Worm (Caenorhabditis elegans) whole organism, L1 larva: Measurements from ENCODE around the gene C07A12.18.

Experiments used
- C16A3.4 ChIP-seq: fragments of 150-350 bp; optimal IDR thresholded peaks from 2 replicates; lab custom pipeline; 2014; ENCODE audit warnings: missing biosample characterization, missing genetic modification characterization
- aha-1 ChIP-seq: fragments of 150-350 bp; optimal IDR thresholded peaks from 2 replicates; lab custom pipeline; 2014; ENCODE audit warnings: missing biosample characterization, missing genetic modification characterization
- blmp-1 ChIP-seq: fragments of 150-350 bp; optimal IDR thresholded peaks from 2 replicates; lab custom pipeline; 2014; ENCODE audit warnings: missing biosample characterization, missing genetic modification characterization
- ceh-82 ChIP-seq, 3 experiments: fragments of 150-350 bp in 1 of 3; sonication (generic microtip) in 2 of 3; optimal IDR thresholded peaks; 2 replicates each; lab custom pipeline; 2014 to 2017; ENCODE audit warnings: missing biosample characterization in 3 of 3, missing genetic modification characterization in 3 of 3
- dpl-1 ChIP-seq, 3 experiments: fragments of 150-350 bp in 2 of 3; sonication (generic microtip) in 1 of 3; optimal IDR thresholded peaks; 2 replicates each; lab custom pipeline; 2014 to 2017; ENCODE audit warnings: missing biosample characterization in 3 of 3, missing genetic modification characterization in 3 of 3, missing genetic modification reagents in 3 of 3
- efl-1 ChIP-seq, 4 experiments: fragments of 150-350 bp; optimal IDR thresholded peaks in 3 of 4; peaks in 1 of 4; 1 replicate in 1 of 4; 2 replicates in 3 of 4; lab custom pipeline; 2014; ENCODE audit warnings: missing biosample characterization in 2 of 4, missing genetic modification characterization in 2 of 4, missing genetic modification reagents in 2 of 4
- egl-13 ChIP-seq: sonication (generic microtip); optimal IDR thresholded peaks from 2 replicates; lab custom pipeline; 2016; ENCODE audit warnings: missing genotype, missing genetic modification reagents, missing genetic modification characterization, missing compliant biosample characterization
- egl-27 ChIP-seq, 2 experiments: fragments of 150-350 bp in 1 of 2; sonication (generic microtip); optimal IDR thresholded peaks; 3 replicates each; lab custom pipeline; 2017 to 2018; ENCODE audit warnings: missing biosample characterization in 2 of 2, missing genetic modification characterization in 2 of 2, missing genetic modification reagents in 2 of 2
- elt-2 ChIP-seq: sonication (generic microtip); optimal IDR thresholded peaks from 2 replicates; lab custom pipeline; 2016; ENCODE audit warnings: missing genetic modification characterization, mild to moderate bottlenecking, inconsistent platforms, missing compliant biosample characterization, missing genetic modification reagents
- elt-3 ChIP-seq, 6 experiments: fragments of 150-350 bp in 1 of 6; sonication (generic microtip); optimal IDR thresholded peaks; 2 replicates each; lab custom pipeline; 2017 to 2018; ENCODE audit warnings: missing biosample characterization in 6 of 6, missing genetic modification characterization in 6 of 6, inconsistent platforms in 1 of 6
- fkh-10 ChIP-seq: sonication (generic microtip); optimal IDR thresholded peaks from 2 replicates; lab custom pipeline; 2017; ENCODE audit warnings: missing biosample characterization, missing genetic modification reagents, missing genetic modification characterization
- fkh-8 ChIP-seq: sonication (generic microtip); optimal IDR thresholded peaks from 2 replicates; lab custom pipeline; 2016; ENCODE audit warnings: mild to moderate bottlenecking, missing genetic modification characterization, missing compliant biosample characterization
- grh-1 ChIP-seq: fragments of 200-800 bp; sonication (Bioruptor generic); IDR thresholded peaks from 2 replicates; pipeline ENCODE4 v1.3.6; 2022; ENCODE audit warnings: missing genetic modification reagents, missing genetic modification characterization, missing compliant biosample characterization
- hlh-17 ChIP-seq: fragments of 200-800 bp; sonication (Bioruptor generic); optimal IDR thresholded peaks from 2 replicates; lab custom pipeline; 2018; ENCODE audit warnings: missing genetic modification characterization, mild to moderate bottlenecking, missing compliant biosample characterization, moderate library complexity, borderline replicate concordance
- hlh-4 ChIP-seq: sonication (generic microtip); optimal IDR thresholded peaks from 2 replicates; lab custom pipeline; 2016; ENCODE audit warnings: mild to moderate bottlenecking, missing genetic modification characterization, missing compliant biosample characterization
- hpl-2 ChIP-seq: fragments of 150-350 bp; optimal IDR thresholded peaks from 2 replicates; lab custom pipeline; 2014; ENCODE audit warnings: missing biosample characterization, missing genetic modification reagents, missing genetic modification characterization
- lin-14 ChIP-seq: fragments of 200-800 bp; sonication (Bioruptor generic); optimal IDR thresholded peaks from 2 replicates; lab custom pipeline; 2018; ENCODE audit warnings: mild to moderate bottlenecking, missing genetic modification characterization, moderate library complexity, missing compliant biosample characterization
- lin-35 ChIP-seq, 2 experiments: fragments of 150-350 bp; optimal IDR thresholded peaks; 2 replicates each; lab custom pipeline; 2014; ENCODE audit warnings: missing biosample characterization in 2 of 2, missing genetic modification characterization in 2 of 2, missing genetic modification reagents in 2 of 2
- lsy-2 ChIP-seq, 2 experiments: fragments of 150-350 bp; optimal IDR thresholded peaks; 2 replicates each; lab custom pipeline; 2014; ENCODE audit warnings: missing biosample characterization in 2 of 2, missing genetic modification characterization in 2 of 2
- mab-9 ChIP-seq: fragments of 200-800 bp; sonication (Bioruptor generic); IDR thresholded peaks from 2 replicates; pipeline ENCODE4 v1.3.6; 2022; ENCODE audit warnings: missing genetic modification reagents, missing genetic modification characterization, missing compliant biosample characterization
- mdl-1 ChIP-seq, 2 experiments: fragments of 150-350 bp; optimal IDR thresholded peaks; 2 replicates each; lab custom pipeline; 2014 to 2017; ENCODE audit warnings: missing biosample characterization in 2 of 2, missing genetic modification characterization in 2 of 2, inconsistent platforms in 1 of 2
- nhr-12 ChIP-seq: sonication (generic microtip); optimal IDR thresholded peaks from 2 replicates; lab custom pipeline; 2017; ENCODE audit warnings: missing biosample characterization, missing genetic modification characterization
- nhr-20 ChIP-seq: sonication (generic microtip); optimal IDR thresholded peaks from 2 replicates; lab custom pipeline; 2016; ENCODE audit warnings: mild to moderate bottlenecking, missing genetic modification characterization, missing compliant biosample characterization
- nhr-237 ChIP-seq: fragments of 150-350 bp; optimal IDR thresholded peaks from 2 replicates; lab custom pipeline; 2014; ENCODE audit warnings: missing biosample characterization, missing genetic modification characterization
- nhr-71 ChIP-seq: sonication (generic microtip); optimal IDR thresholded peaks from 2 replicates; lab custom pipeline; 2016; ENCODE audit warnings: mild to moderate bottlenecking, missing genetic modification characterization, moderate library complexity, missing compliant biosample characterization
- nhr-76 ChIP-seq: sonication (generic microtip); optimal IDR thresholded peaks from 2 replicates; lab custom pipeline; 2017; ENCODE audit warnings: missing biosample characterization, missing genetic modification characterization
- nhr-77 ChIP-seq: fragments of 150-350 bp; optimal IDR thresholded peaks from 2 replicates; lab custom pipeline; 2014; ENCODE audit warnings: missing biosample characterization, missing genetic modification characterization
- nhr-85 ChIP-seq: sonication (generic microtip); peaks from one replicate; lab custom pipeline; 2016; ENCODE audit warnings: missing genetic modification characterization, inconsistent platforms, missing compliant biosample characterization
- nhr-90 ChIP-seq: sonication (generic microtip); optimal IDR thresholded peaks from 2 replicates; lab custom pipeline; 2016; ENCODE audit warnings: mild to moderate bottlenecking, missing genetic modification characterization, missing compliant biosample characterization; ENCODE audit not compliant: poor library complexity
- pax-3 ChIP-seq: fragments of 200-800 bp; sonication (Bioruptor generic); optimal IDR thresholded peaks from 2 replicates; lab custom pipeline; 2018; ENCODE audit warnings: mild to moderate bottlenecking, missing genetic modification characterization, moderate library complexity, missing compliant biosample characterization
- rnt-1 ChIP-seq: sonication (generic microtip); optimal IDR thresholded peaks from 2 replicates; lab custom pipeline; 2016; ENCODE audit warnings: mild to moderate bottlenecking, missing genetic modification characterization, moderate library complexity, missing compliant biosample characterization
- snpc-4 ChIP-seq: fragments of 150-350 bp; optimal IDR thresholded peaks from 2 replicates; lab custom pipeline; 2014; ENCODE audit warnings: missing biosample characterization, missing genetic modification characterization
- snu-23 ChIP-seq: sonication (generic microtip); optimal IDR thresholded peaks from 2 replicates; lab custom pipeline; 2016; ENCODE audit warnings: missing genetic modification characterization, missing compliant biosample characterization
- sup-37 ChIP-seq: fragments of 200-800 bp; sonication (Bioruptor generic); optimal IDR thresholded peaks from 2 replicates; lab custom pipeline; 2018; ENCODE audit warnings: mild to moderate bottlenecking, missing genetic modification characterization, missing compliant biosample characterization
- unc-130 ChIP-seq: fragments of 150-350 bp; optimal IDR thresholded peaks from 2 replicates; lab custom pipeline; 2017; ENCODE audit warnings: missing biosample characterization, missing genetic modification characterization, inconsistent platforms
- unc-30 ChIP-seq: sonication (generic microtip); optimal IDR thresholded peaks from 2 replicates; lab custom pipeline; 2017; ENCODE audit warnings: missing biosample characterization, missing genetic modification characterization
- unc-62 ChIP-seq: fragments of 150-350 bp; optimal IDR thresholded peaks from 2 replicates; lab custom pipeline; 2014; ENCODE audit warnings: missing biosample characterization, missing genetic modification reagents, missing genetic modification characterization
- unc-98 ChIP-seq: fragments of 200-800 bp; sonication (Bioruptor generic); IDR thresholded peaks from 2 replicates; pipeline ENCODE4 v1.3.6; 2022; ENCODE audit warnings: missing genetic modification characterization, missing compliant biosample characterization
- vab-15 ChIP-seq: sonication (generic microtip); optimal IDR thresholded peaks from 2 replicates; lab custom pipeline; 2017; ENCODE audit warnings: missing genotype, mild to moderate bottlenecking, missing genetic modification characterization, missing compliant biosample characterization

The C07A12.18 gene

DNA sequence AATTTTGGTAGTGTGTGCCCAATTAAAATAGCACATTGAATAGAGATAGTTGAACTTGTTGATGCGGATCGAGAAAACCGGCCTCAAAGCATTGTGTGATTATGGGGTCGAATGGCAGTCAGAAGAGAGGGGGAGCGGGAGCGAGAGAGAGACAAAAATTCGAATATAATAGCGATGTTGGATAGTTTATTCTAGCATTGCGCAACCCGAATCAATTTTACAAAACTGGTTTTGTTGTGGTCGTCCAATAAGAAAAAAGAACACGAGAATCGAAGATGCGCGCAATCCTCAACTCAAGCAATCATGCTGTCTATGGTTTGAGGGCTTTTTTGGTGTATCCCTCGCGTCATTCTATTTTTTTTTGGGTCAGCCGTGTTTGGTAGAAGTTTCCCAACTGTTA lies 3.8 kb upstream of the C07A12.18 start:
- peak; percentile 32 for TF ChIP-seq blmp-1
- TF ChIP-seq mdl-1 (tag; optimal IDR thresholded peaks at IDR 0.05; lab: Kevin White, UChicago), result peak in 1 of 2 experiments; percentile 11
- TF ChIP-seq grh-1, result peak; percentile 87
- no peak for TF ChIP-seq efl-1 (optimal IDR thresholded peaks at IDR 0.05; lab: Kevin White, UChicago)
- TF ChIP-seq efl-1 (GFP tag; optimal IDR thresholded peaks at IDR 0.05 in 1 of 2; lab: Kevin White, UChicago), result peak in 1 of 2 experiments; percentile 32
- TF ChIP-seq lin-35 (GFP tag; optimal IDR thresholded peaks at IDR 0.05; lab: Kevin White, UChicago), result peak in 1 of 2 experiments; percentile 40
- peak; percentile 27 for TF ChIP-seq nhr-71 (tag; lab: Kevin White, UChicago)
- peak; percentile 17 for TF ChIP-seq snu-23 (GFP tag; lab: Kevin White, UChicago)
- TF ChIP-seq unc-62 (GFP tag; lab: Kevin White, UChicago), result no peak
- no peak for TF ChIP-seq ceh-82 (tag; optimal IDR thresholded peaks at IDR 0.05; lab: Kevin White, UChicago)
- TF ChIP-seq nhr-85 (tag; lab: Kevin White, UChicago), result peak; percentile 88
- TF ChIP-seq elt-2 (tag; lab: Kevin White, UChicago), result no peak
- no peak for TF ChIP-seq egl-13 (tag; lab: Kevin White, UChicago)
- TF ChIP-seq hlh-4 (tag; lab: Kevin White, UChicago), result no peak
- TF ChIP-seq lsy-2 (tag; optimal IDR thresholded peaks at IDR 0.05; lab: Kevin White, UChicago), result peak in 1 of 2 experiments; percentile 13
- TF ChIP-seq lin-14 (GFP tag; lab: Kevin White, UChicago), result peak; percentile 72
- TF ChIP-seq, all 84 proteins: peak for 10

ce11 chrX:4553033-4553432 lies 3.3 kb upstream of the C07A12.18 start:
- TF ChIP-seq nhr-71 (tag; lab: Kevin White, UChicago) (no peak), hpl-2 (GFP tag; lab: Kevin White, UChicago) (no peak), nhr-77 (tag; lab: Kevin White, UChicago) (no peak), unc-98 (GFP tag; lab: Robert Waterston, UW) (no peak), aha-1 (tag; lab: Kevin White, UChicago) (no peak), elt-2 (tag; lab: Kevin White, UChicago) (no peak), dpl-1 (GFP tag; optimal IDR thresholded peaks at IDR 0.05; lab: Kevin White, UChicago) (no peak), fkh-10 (no peak)

DNA sequence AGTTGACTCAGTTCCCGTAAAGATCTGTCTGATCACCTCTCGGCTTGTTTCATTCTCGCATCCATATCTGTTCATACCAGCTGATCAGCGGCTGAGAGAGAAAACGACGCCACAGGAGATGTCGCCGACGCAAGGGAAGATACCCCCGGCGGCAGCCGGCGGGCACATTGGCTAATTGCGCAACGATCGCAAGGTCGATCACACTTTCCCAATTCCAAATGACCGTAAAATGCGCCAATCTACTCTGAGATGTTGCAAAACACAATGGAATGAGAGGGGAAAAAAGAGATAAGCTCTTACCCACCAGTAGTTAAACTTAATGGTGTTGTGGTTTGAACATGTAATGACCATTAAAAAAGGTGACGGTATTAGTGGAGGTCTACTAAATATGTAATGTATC lies 1.3 kb upstream of the C07A12.18 start:
- TF ChIP-seq elt-3 (tag; optimal IDR thresholded peaks at IDR 0.05; lab: Kevin White, UChicago) (peak; percentile 6 to 74 (median 33)), mdl-1 (tag; optimal IDR thresholded peaks at IDR 0.05; lab: Kevin White, UChicago) (peak in 1 of 2 experiments; percentile 54), C16A3.4 (tag; lab: Kevin White, UChicago) (peak; percentile 26), snu-23 (GFP tag; lab: Kevin White, UChicago) (peak; percentile 31), pax-3 (tag; lab: Kevin White, UChicago) (no peak), egl-27 (tag; optimal IDR thresholded peaks at IDR 0.05; lab: Kevin White, UChicago) (peak; percentile 10 to 41), lin-35 (GFP tag; optimal IDR thresholded peaks at IDR 0.05; lab: Kevin White, UChicago) (peak; percentile 3 to 52), nhr-20 (peak; percentile 52), fkh-8 (tag; lab: Kevin White, UChicago) (no peak), unc-62 (GFP tag; lab: Kevin White, UChicago) (no peak), dpl-1 (GFP tag; optimal IDR thresholded peaks at IDR 0.05; lab: Kevin White, UChicago) (peak in 1 of 3 experiments; percentile 3), hlh-17 (GFP tag; lab: Kevin White, UChicago) (no peak), nhr-90 (tag; lab: Kevin White, UChicago) (peak; percentile 44), blmp-1 (peak; percentile 94), nhr-237 (no peak), unc-130 (tag; lab: Kevin White, UChicago) (peak; percentile 65), vab-15 (tag; lab: Kevin White, UChicago) (peak; percentile 28), rnt-1 (tag; lab: Kevin White, UChicago) (peak; percentile 36), sup-37 (GFP tag; lab: Kevin White, UChicago) (no peak), hpl-2 (GFP tag; lab: Kevin White, UChicago) (no peak), mab-9 (GFP tag; lab: Robert Waterston, UW) (no peak), lsy-2 (tag; optimal IDR thresholded peaks at IDR 0.05; lab: Kevin White, UChicago) (peak in 1 of 2 experiments; percentile 30), lin-14 (GFP tag; lab: Kevin White, UChicago) (peak; percentile 77), nhr-85 (tag; lab: Kevin White, UChicago) (peak; percentile 95), aha-1 (tag; lab: Kevin White, UChicago) (no peak), nhr-76 (no peak), grh-1 (peak; percentile 54; the same call in 1 of the 2 replicates), snpc-4 (tag; lab: Kevin White, UChicago) (no peak), nhr-12 (no peak), unc-30 (tag; lab: Kevin White, UChicago) (no peak), nhr-71 (tag; lab: Kevin White, UChicago) (peak; percentile 56)
